Worm (Caenorhabditis elegans) whole organism, midembryonic: ENCODE data around the gene F40G9.19.

Experiments used
- cog-1 ChIP-seq: sonication (generic microtip); optimal IDR thresholded peaks from 2 replicates; lab custom pipeline; 2016; ENCODE audit warnings: missing genetic modification characterization, missing compliant biosample characterization
- flt-1 ChIP-seq: fragments of 200-800 bp; sonication (Bioruptor generic); IDR thresholded peaks from 2 replicates; pipeline ENCODE4 v1.3.6; 2022; ENCODE audit warnings: missing genetic modification characterization, missing compliant biosample characterization
- ref-1 ChIP-seq: fragments of 200-800 bp; sonication (Bioruptor generic); conservative IDR thresholded peaks from 2 replicates; pipeline ENCODE4 v1.3.6; 2022; ENCODE audit warnings: missing genetic modification reagents, missing genetic modification characterization, missing compliant biosample characterization
- tab-1 ChIP-seq: fragments of 200-800 bp; sonication (Bioruptor generic); IDR thresholded peaks from 2 replicates; pipeline ENCODE4 v1.3.6; 2022; ENCODE audit warnings: missing genetic modification characterization, missing compliant biosample characterization
- ztf-23 ChIP-seq: fragments of 200-800 bp; sonication (Bioruptor generic); IDR thresholded peaks from 2 replicates; pipeline ENCODE4 v1.3.6; 2022; ENCODE audit warnings: missing genetic modification reagents, missing genetic modification characterization, missing compliant biosample characterization

DNA sequence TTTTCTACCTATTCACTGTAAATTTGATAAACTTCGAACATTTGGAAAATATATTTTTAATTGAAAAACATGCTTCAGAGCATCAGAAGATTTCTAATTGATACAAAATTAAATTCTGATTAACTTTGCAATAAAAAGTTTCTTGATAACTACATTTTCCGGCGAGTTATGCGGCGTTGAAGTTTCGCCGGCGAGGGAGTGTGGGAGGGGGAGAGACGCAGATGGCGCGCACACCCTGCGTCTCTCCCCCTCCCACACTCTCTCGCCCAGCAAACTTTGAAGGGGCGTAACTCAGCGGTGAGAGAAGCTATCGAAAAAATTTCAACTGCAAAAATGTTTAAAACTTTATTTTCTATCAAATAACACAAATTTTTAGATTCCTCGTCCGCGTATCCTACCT, 48.9 kb downstream of the F40G9.19 start:
- TF ChIP-seq ztf-23 (GFP tag; lab: Robert Waterston, UW) (no peak), cog-1 (tag; lab: Kevin White, UChicago) (no peak), flt-1 (no peak), tab-1 (GFP tag; lab: Robert Waterston, UW) (no peak), ref-1 (GFP tag; lab: Robert Waterston, UW) (no peak)
